Fruit fly (Drosophila melanogaster) whole organism, embryonic: ENCODE data around the gene CG11562.

Experiments used
- Atf-2 ChIP-seq: fragments of 200-800 bp; sonication (Bioruptor generic); optimal IDR thresholded peaks from 2 replicates; lab custom pipeline; 2016; ENCODE audit warnings: missing biosample characterization, missing genetic modification characterization
- BtbVII ChIP-seq: fragments of 200-800 bp; sonication (Bioruptor generic); optimal IDR thresholded peaks from 3 replicates; lab custom pipeline; 2017; ENCODE audit warnings: missing biosample characterization, mild to moderate bottlenecking, missing genetic modification characterization
- CG10321 ChIP-seq: fragments of 200-800 bp; sonication (Bioruptor generic); IDR thresholded peaks from 2 replicates; pipeline ENCODE4 v1.3.6; 2022; ENCODE audit warnings: missing biosample characterization, missing genetic modification characterization
- CG10366 ChIP-seq: fragments of 200-800 bp; sonication (Bioruptor generic); IDR thresholded peaks from 2 replicates; pipeline ENCODE4 v1.3.6; 2022; ENCODE audit warnings: missing biosample characterization, missing genetic modification characterization
- CG11560 ChIP-seq: fragments of 200-800 bp; sonication (Bioruptor generic); IDR thresholded peaks from 3 replicates; pipeline ENCODE4 v1.3.6; 2022; ENCODE audit warnings: missing biosample characterization, missing genetic modification characterization
- CG12942 ChIP-seq: fragments of 200-800 bp; sonication (Bioruptor generic); optimal IDR thresholded peaks from 3 replicates; lab custom pipeline; 2016; ENCODE audit warnings: missing biosample characterization, missing genetic modification characterization
- CG13424 ChIP-seq: fragments of 200-800 bp; sonication (Bioruptor generic); optimal IDR thresholded peaks from 2 replicates; lab custom pipeline; 2019; ENCODE audit warnings: missing biosample characterization, mild to moderate bottlenecking, missing genetic modification characterization, moderate library complexity
- CG14441 ChIP-seq: fragments of 200-800 bp; sonication (Bioruptor generic); IDR thresholded peaks from 2 replicates; pipeline ENCODE4 v1.3.6; 2022; ENCODE audit warnings: missing biosample characterization, missing genetic modification characterization
- CG15514 ChIP-seq: fragments of 200-800 bp; sonication (Bioruptor generic); optimal IDR thresholded peaks from 3 replicates; lab custom pipeline; 2017; ENCODE audit warnings: missing biosample characterization, missing genetic modification characterization, mild to moderate bottlenecking, moderate library complexity, missing genetic modification reagents
- CG16863 ChIP-seq: fragments of 200-800 bp; sonication (Bioruptor generic); optimal IDR thresholded peaks from 3 replicates; lab custom pipeline; 2016; ENCODE audit warnings: missing biosample characterization, missing genetic modification characterization
- CG17802 ChIP-seq: fragments of 200-800 bp; sonication (Bioruptor generic); optimal IDR thresholded peaks from 2 replicates; lab custom pipeline; 2018; ENCODE audit warnings: missing biosample characterization, mild to moderate bottlenecking, missing genetic modification characterization, moderate library complexity
- CG1792 ChIP-seq: fragments of 200-800 bp; sonication (Bioruptor generic); optimal IDR thresholded peaks from 2 replicates; lab custom pipeline; 2016; ENCODE audit warnings: missing biosample characterization, missing genetic modification characterization
- CG30020 ChIP-seq: fragments of 200-800 bp; optimal IDR thresholded peaks from 2 replicates; lab custom pipeline; 2019; ENCODE audit warnings: missing biosample characterization, mild to moderate bottlenecking, missing genetic modification characterization, moderate library complexity
- CG31441 ChIP-seq: fragments of 200-800 bp; sonication (Bioruptor generic); IDR thresholded peaks from 2 replicates; pipeline ENCODE4 v1.3.6; 2022; ENCODE audit warnings: missing biosample characterization, missing genetic modification characterization
- CG3163 ChIP-seq: fragments of 200-800 bp; sonication (Bioruptor generic); optimal IDR thresholded peaks from 3 replicates; lab custom pipeline; 2016; ENCODE audit warnings: missing biosample characterization, missing genetic modification characterization
- CG34422 ChIP-seq: fragments of 200-800 bp; sonication (Bioruptor generic); IDR thresholded peaks from 3 replicates; pipeline ENCODE4 v1.3.6; 2022; ENCODE audit warnings: missing biosample characterization, missing genetic modification characterization
- CG4360 ChIP-seq: fragments of 200-800 bp; sonication (Bioruptor generic); IDR thresholded peaks from 2 replicates; pipeline ENCODE4 v1.3.6; 2022; ENCODE audit warnings: missing biosample characterization, missing genetic modification characterization
- CG6791 ChIP-seq: fragments of 200-800 bp; sonication (Bioruptor generic); IDR thresholded peaks from 3 replicates; pipeline ENCODE4 v1.3.6; 2022; ENCODE audit warnings: missing biosample characterization, missing genetic modification characterization; ENCODE audit not compliant: partially characterized antibody
- CG7745 ChIP-seq: fragments of 200-800 bp; sonication (Bioruptor generic); optimal IDR thresholded peaks from 2 replicates; lab custom pipeline; 2018; ENCODE audit warnings: missing biosample characterization, mild to moderate bottlenecking, missing genetic modification characterization, moderate library complexity
- CG7786 ChIP-seq: fragments of 200-800 bp; sonication (Bioruptor generic); optimal IDR thresholded peaks from 2 replicates; lab custom pipeline; 2016; ENCODE audit warnings: missing biosample characterization, missing genetic modification characterization
- CG9215 ChIP-seq: fragments of 200-800 bp; sonication (Bioruptor generic); IDR thresholded peaks from 2 replicates; pipeline ENCODE4 v1.3.6; 2022; ENCODE audit warnings: missing biosample characterization, missing genetic modification characterization
- CG9817 ChIP-seq: fragments of 200-800 bp; sonication (Bioruptor generic); optimal IDR thresholded peaks from 2 replicates; lab custom pipeline; 2018; ENCODE audit warnings: missing biosample characterization, mild to moderate bottlenecking, missing genetic modification characterization, moderate library complexity
- Fer1 ChIP-seq: fragments of 200-800 bp; sonication (Bioruptor generic); optimal IDR thresholded peaks from 2 replicates; lab custom pipeline; 2017; ENCODE audit warnings: missing biosample characterization, mild to moderate bottlenecking, missing genetic modification characterization
- Fer2 ChIP-seq: fragments of 200-800 bp; sonication (Bioruptor generic); optimal IDR thresholded peaks from 2 replicates; lab custom pipeline; 2018; ENCODE audit warnings: missing biosample characterization, mild to moderate bottlenecking, missing genetic modification characterization, moderate library complexity
- HHEX ChIP-seq: fragments of 200-800 bp; sonication (Bioruptor generic); optimal IDR thresholded peaks from 3 replicates; lab custom pipeline; 2017; ENCODE audit warnings: missing biosample characterization, mild to moderate bottlenecking, missing genetic modification characterization, missing genetic modification reagents
- HmgD ChIP-seq: fragments of 200-800 bp; sonication (Bioruptor generic); optimal IDR thresholded peaks from 3 replicates; lab custom pipeline; 2016; ENCODE audit warnings: missing biosample characterization, missing genetic modification characterization
- Hmr ChIP-seq: fragments of 200-800 bp; sonication (Bioruptor generic); optimal IDR thresholded peaks from 3 replicates; lab custom pipeline; 2017; ENCODE audit warnings: mild to moderate bottlenecking, missing biosample characterization, missing genetic modification reagents, missing genetic modification characterization
- Mrtf ChIP-seq: fragments of 200-800 bp; sonication (Bioruptor generic); IDR thresholded peaks from 3 replicates; pipeline ENCODE4 v1.3.6; 2022; ENCODE audit warnings: missing biosample characterization, missing genetic modification characterization
- NFAT ChIP-seq: fragments of 200-800 bp; sonication (Bioruptor generic); IDR thresholded peaks from 2 replicates; pipeline ENCODE4 v1.3.6; 2022; ENCODE audit warnings: missing biosample characterization, missing genetic modification characterization
- Sox100B ChIP-seq: fragments of 200-800 bp; sonication (Bioruptor generic); optimal IDR thresholded peaks from 3 replicates; lab custom pipeline; 2018; ENCODE audit warnings: missing biosample characterization, mild to moderate bottlenecking, missing genetic modification characterization
- Sry-β ChIP-seq: fragments of 200-800 bp; sonication (Bioruptor generic); optimal IDR thresholded peaks from 2 replicates; lab custom pipeline; 2018; ENCODE audit warnings: missing biosample characterization, mild to moderate bottlenecking, missing genetic modification characterization, moderate library complexity
- Ssrp ChIP-seq: fragments of 200-800 bp; sonication (Bioruptor generic); optimal IDR thresholded peaks from 2 replicates; lab custom pipeline; 2018; ENCODE audit warnings: missing biosample characterization, mild to moderate bottlenecking, missing genetic modification characterization, moderate library complexity
- Taf1 ChIP-seq: fragments of 200-800 bp; sonication (Bioruptor generic); IDR thresholded peaks from 2 replicates; pipeline ENCODE4 v1.3.6; 2022; ENCODE audit warnings: missing biosample characterization, missing genetic modification characterization
- ab ChIP-seq: fragments of 200-800 bp; sonication (Bioruptor generic); optimal IDR thresholded peaks from 2 replicates; lab custom pipeline; 2016; ENCODE audit warnings: missing biosample characterization, missing genetic modification characterization
- bbx ChIP-seq: fragments of 200-800 bp; sonication (Bioruptor generic); IDR thresholded peaks from 2 replicates; pipeline ENCODE4 v1.3.6; 2022; ENCODE audit warnings: missing biosample characterization, missing genetic modification characterization; ENCODE audit not compliant: partially characterized antibody
- crol ChIP-seq: fragments of 200-800 bp; sonication (Bioruptor generic); IDR thresholded peaks from 2 replicates; pipeline ENCODE4 v1.3.6; 2022; ENCODE audit warnings: missing biosample characterization, missing genetic modification characterization
- dmrt11E ChIP-seq: fragments of 200-800 bp; sonication (Bioruptor generic); optimal IDR thresholded peaks from 3 replicates; lab custom pipeline; 2018; ENCODE audit warnings: missing biosample characterization, mild to moderate bottlenecking, missing genetic modification characterization, moderate library complexity
- en ChIP-seq: fragments of 200-800 bp; sonication (Bioruptor generic); optimal IDR thresholded peaks from 2 replicates; lab custom pipeline; 2016; ENCODE audit warnings: missing biosample characterization, missing genetic modification characterization
- fru ChIP-seq: fragments of >200 bp; optimal IDR thresholded peaks from 2 replicates; lab custom pipeline; 2017
- gcm ChIP-seq: fragments of 200-800 bp; sonication (Bioruptor generic); optimal IDR thresholded peaks from 2 replicates; lab custom pipeline; 2019; ENCODE audit warnings: missing biosample characterization, mild to moderate bottlenecking, missing genetic modification characterization, moderate library complexity
- her ChIP-seq: fragments of 200-800 bp; sonication (Bioruptor generic); optimal IDR thresholded peaks from 2 replicates; lab custom pipeline; 2016; ENCODE audit warnings: missing biosample characterization, missing genetic modification characterization
- hth ChIP-seq: fragments of >200 bp; optimal IDR thresholded peaks from 2 replicates; lab custom pipeline; 2017; ENCODE audit warnings: inconsistent platforms
- jumu ChIP-seq: fragments of 200-800 bp; sonication (Bioruptor generic); optimal IDR thresholded peaks from 3 replicates; lab custom pipeline; 2016; ENCODE audit warnings: missing biosample characterization, missing genetic modification characterization
- ken ChIP-seq: fragments of 200-800 bp; sonication (Bioruptor generic); IDR thresholded peaks from 3 replicates; pipeline ENCODE4 v1.3.6; 2022; ENCODE audit warnings: missing biosample characterization, missing genetic modification characterization
- lab ChIP-seq: fragments of 200-800 bp; sonication (Bioruptor generic); optimal IDR thresholded peaks from 3 replicates; lab custom pipeline; 2017; ENCODE audit warnings: missing biosample characterization, missing genetic modification characterization, mild to moderate bottlenecking, moderate library complexity, missing genetic modification reagents
- scrt ChIP-seq: fragments of 200-800 bp; sonication (Bioruptor generic); optimal IDR thresholded peaks from 2 replicates; lab custom pipeline; 2018; ENCODE audit warnings: missing biosample characterization, mild to moderate bottlenecking, missing genetic modification characterization, moderate library complexity
- slp2 ChIP-seq: fragments of 200-800 bp; sonication (Bioruptor generic); optimal IDR thresholded peaks from 2 replicates; lab custom pipeline; 2016; ENCODE audit warnings: missing biosample characterization, missing genetic modification characterization
- so ChIP-seq: fragments of 200-800 bp; sonication (Bioruptor generic); IDR thresholded peaks from 3 replicates; pipeline ENCODE4 v1.3.6; 2022; ENCODE audit warnings: missing biosample characterization, missing genetic modification characterization
- tgo ChIP-seq: fragments of 200-800 bp; sonication (Bioruptor generic); IDR thresholded peaks from 3 replicates; pipeline ENCODE4 v1.3.6; 2022; ENCODE audit warnings: missing biosample characterization, missing genetic modification characterization
- tna ChIP-seq: fragments of 200-800 bp; sonication (Bioruptor generic); IDR thresholded peaks from 2 replicates; pipeline ENCODE4 v1.3.6; 2022; ENCODE audit warnings: missing biosample characterization, missing genetic modification characterization; ENCODE audit not compliant: partially characterized antibody
- toy ChIP-seq: fragments of 200-800 bp; sonication (Bioruptor generic); IDR thresholded peaks from 2 replicates; pipeline ENCODE4 v1.3.6; 2022; ENCODE audit warnings: missing biosample characterization, missing genetic modification characterization
- zen ChIP-seq: fragments of 200-800 bp; sonication (Bioruptor generic); optimal IDR thresholded peaks from 3 replicates; lab custom pipeline; 2018; ENCODE audit warnings: missing biosample characterization, mild to moderate bottlenecking, missing genetic modification characterization, moderate library complexity

CG11562 gene

DNA sequence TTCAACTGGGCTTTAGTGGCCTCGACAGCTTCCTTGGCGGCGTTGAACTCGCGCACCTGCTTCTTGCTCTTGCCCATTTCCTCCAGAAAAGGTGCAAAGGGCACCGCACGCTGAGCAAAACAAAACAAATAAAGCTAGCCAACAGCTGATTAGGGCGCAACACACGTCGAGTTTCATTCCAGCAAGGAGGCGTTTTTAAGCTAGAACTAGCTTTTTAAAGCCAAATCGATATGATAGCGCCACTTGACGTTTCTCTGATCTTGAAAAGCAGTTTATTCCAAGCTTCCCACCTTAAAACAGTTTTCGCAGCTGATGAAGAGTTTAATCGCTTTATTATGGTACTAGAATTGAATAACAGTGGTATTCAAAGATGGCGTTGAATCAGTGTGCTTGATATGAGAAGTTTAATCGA lies 9.1 kb upstream of the CG11562 start, which contains the start of gene CG11601 (continued):
- TF ChIP-seq CG12942 (GFP tag; lab: Kevin White, UChicago) (peak; percentile 12), CG6791 (GFP tag; lab: Robert Waterston, UW) (no peak), BtbVII (no peak), CG31441 (GFP tag; lab: Robert Waterston, UW) (no peak), Hmr (GFP tag; lab: Kevin White, UChicago) (peak; percentile 31), en (GFP tag; lab: Kevin White, UChicago) (no peak), scrt (no peak), tna (GFP tag; lab: Robert Waterston, UW) (no peak), CG10366 (GFP tag; lab: Robert Waterston, UW) (peak; percentile 33; the same call in 1 of the 2 replicates), CG11560 (tag; lab: Robert Waterston, UW) (no peak), CG14441 (GFP tag; lab: Robert Waterston, UW) (0 out of 2 replicates have a peak, but pooled peaks have one; percentile 26), ab (GFP tag; lab: Kevin White, UChicago) (no peak), Sox100B (GFP tag; lab: Kevin White, UChicago) (no peak), CG7745 (tag; lab: Kevin White, UChicago) (no peak), CG15514 (GFP tag; lab: Kevin White, UChicago) (peak; percentile 80), hth (lab: Kevin White, UChicago) (no peak), HHEX (peak; percentile 9), fru (lab: Kevin White, UChicago) (no peak), ken (GFP tag; lab: Robert Waterston, UW) (peak; percentile 63; the same call in 2 of the 3 replicates), Mrtf (GFP tag; lab: Robert Waterston, UW) (no peak), tgo (GFP tag; lab: Robert Waterston, UW) (0 out of 3 replicates have a peak, but pooled peaks have one; percentile 14), CG1792 (GFP tag; lab: Kevin White, UChicago) (peak; percentile 70), CG34422 (peak; percentile 52; the same call in 1 of the 3 replicates), toy (no peak), gcm (GFP tag; lab: Kevin White, UChicago) (no peak), her (GFP tag; lab: Kevin White, UChicago) (peak; percentile 52), Fer2 (tag; lab: Kevin White, UChicago) (no peak), NFAT (GFP tag; lab: Robert Waterston, UW) (peak; percentile 63), Ssrp (tag; lab: Kevin White, UChicago) (peak; percentile 11), CG16863 (GFP tag; lab: Kevin White, UChicago) (peak; percentile 15), CG4360 (no peak), CG9215 (no peak), CG13424 (tag; lab: Kevin White, UChicago) (peak; percentile 58), CG10321 (no peak), crol (GFP tag; lab: Robert Waterston, UW) (no peak), bbx (GFP tag; lab: Robert Waterston, UW) (peak; percentile 33; the same call in 1 of the 2 replicates), Sry-β (GFP tag; lab: Kevin White, UChicago) (peak; percentile 88), CG30020 (tag; lab: Kevin White, UChicago) (peak; percentile 15), slp2 (GFP tag; lab: Kevin White, UChicago) (no peak), lab (GFP tag; lab: Kevin White, UChicago) (no peak), dmrt11E (tag; lab: Kevin White, UChicago) (peak; percentile 1), zen (tag; lab: Kevin White, UChicago) (no peak), Fer1 (GFP tag; lab: Kevin White, UChicago) (peak; percentile 29), CG7786 (peak; percentile 36), jumu (no peak), CG9817 (no peak), CG17802 (tag; lab: Kevin White, UChicago) (peak; percentile 15), HmgD (GFP tag; lab: Kevin White, UChicago) (no peak), Atf-2 (no peak), Taf1 (no peak), CG3163 (GFP tag; lab: Kevin White, UChicago) (no peak), so (GFP tag; lab: Robert Waterston, UW) (no peak)
